Worm (Caenorhabditis elegans) whole organism, L1 larva: ENCODE measurements around the gene T21C12.4.

ENCODE experiments used
- C04F5.9 ChIP-seq: sonication (generic microtip); optimal IDR thresholded peaks from 2 replicates; lab custom pipeline; 2016; ENCODE audit warnings: missing genetic modification characterization, missing compliant biosample characterization
- aly-2 ChIP-seq: fragments of 150-350 bp; optimal IDR thresholded peaks from 2 replicates; lab custom pipeline; 2014; ENCODE audit warnings: missing biosample characterization, missing genetic modification characterization
- blmp-1 ChIP-seq: fragments of 150-350 bp; optimal IDR thresholded peaks from 2 replicates; lab custom pipeline; 2014; ENCODE audit warnings: missing biosample characterization, missing genetic modification characterization
- jun-1 ChIP-seq: fragments of 150-350 bp; optimal IDR thresholded peaks from 2 replicates; lab custom pipeline; 2014; ENCODE audit warnings: missing biosample characterization, missing genetic modification reagents, missing genetic modification characterization
- lin-39 ChIP-seq: fragments of 150-350 bp; optimal IDR thresholded peaks from 2 replicates; lab custom pipeline; 2014; ENCODE audit warnings: missing biosample characterization, missing genetic modification reagents, missing genetic modification characterization
- nhr-12 ChIP-seq: sonication (generic microtip); optimal IDR thresholded peaks from 2 replicates; lab custom pipeline; 2017; ENCODE audit warnings: missing biosample characterization, missing genetic modification characterization
- nhr-28 ChIP-seq: fragments of 150-350 bp; optimal IDR thresholded peaks from 2 replicates; lab custom pipeline; 2014; ENCODE audit warnings: missing biosample characterization, missing genetic modification characterization
- pag-3 ChIP-seq: sonication (generic microtip); optimal IDR thresholded peaks from 2 replicates; lab custom pipeline; 2017; ENCODE audit warnings: missing genetic modification characterization, mild to moderate bottlenecking, missing compliant biosample characterization, antibody characterized with exemption, borderline replicate concordance; ENCODE audit not compliant: insufficient read depth
- pqm-1 ChIP-seq: sonication (generic microtip); optimal IDR thresholded peaks from 3 replicates; lab custom pipeline; 2017; ENCODE audit warnings: missing biosample characterization, missing genetic modification characterization
- sox-4 ChIP-seq: sonication (generic microtip); optimal IDR thresholded peaks from 2 replicates; lab custom pipeline; 2016; ENCODE audit warnings: missing genetic modification characterization, missing compliant biosample characterization
- unc-30 ChIP-seq: sonication (generic microtip); optimal IDR thresholded peaks from 2 replicates; lab custom pipeline; 2017; ENCODE audit warnings: missing biosample characterization, missing genetic modification characterization
- vab-15 ChIP-seq: sonication (generic microtip); optimal IDR thresholded peaks from 2 replicates; lab custom pipeline; 2017; ENCODE audit warnings: missing genotype, mild to moderate bottlenecking, missing genetic modification characterization, missing compliant biosample characterization

ce11 chrIII:10560296-10560695 is 2.5 kb upstream of the T21C12.4 start, which contains the start of gene rab-30:
- TF ChIP-seq C04F5.9 (tag; lab: Kevin White, UChicago) (no peak), lin-39 (no peak), nhr-28 (tag; lab: Kevin White, UChicago) (no peak), jun-1 (tag; lab: Kevin White, UChicago) (no peak), vab-15 (tag; lab: Kevin White, UChicago) (no peak), sox-4 (tag; lab: Kevin White, UChicago) (no peak), pqm-1 (tag; lab: Kevin White, UChicago) (no peak), aly-2 (tag; lab: Kevin White, UChicago) (no peak), pag-3 (tag; lab: Kevin White, UChicago) (no peak), unc-30 (tag; lab: Kevin White, UChicago) (no peak), nhr-12 (tag; lab: Kevin White, UChicago) (no peak), blmp-1 (tag; lab: Kevin White, UChicago) (no peak)
